Fruit fly (Drosophila melanogaster) whole organism, embryonic: ENCODE results near the gene CG44270.

Experiments used
- CG12744 ChIP-seq: fragments of 200-800 bp; sonication (Bioruptor generic); optimal IDR thresholded peaks from 2 replicates; lab custom pipeline; 2016; ENCODE audit warnings: missing biosample characterization, missing genetic modification characterization
- Fer1 ChIP-seq: fragments of 200-800 bp; sonication (Bioruptor generic); optimal IDR thresholded peaks from 2 replicates; lab custom pipeline; 2017; ENCODE audit warnings: missing biosample characterization, mild to moderate bottlenecking, missing genetic modification characterization

DNA sequence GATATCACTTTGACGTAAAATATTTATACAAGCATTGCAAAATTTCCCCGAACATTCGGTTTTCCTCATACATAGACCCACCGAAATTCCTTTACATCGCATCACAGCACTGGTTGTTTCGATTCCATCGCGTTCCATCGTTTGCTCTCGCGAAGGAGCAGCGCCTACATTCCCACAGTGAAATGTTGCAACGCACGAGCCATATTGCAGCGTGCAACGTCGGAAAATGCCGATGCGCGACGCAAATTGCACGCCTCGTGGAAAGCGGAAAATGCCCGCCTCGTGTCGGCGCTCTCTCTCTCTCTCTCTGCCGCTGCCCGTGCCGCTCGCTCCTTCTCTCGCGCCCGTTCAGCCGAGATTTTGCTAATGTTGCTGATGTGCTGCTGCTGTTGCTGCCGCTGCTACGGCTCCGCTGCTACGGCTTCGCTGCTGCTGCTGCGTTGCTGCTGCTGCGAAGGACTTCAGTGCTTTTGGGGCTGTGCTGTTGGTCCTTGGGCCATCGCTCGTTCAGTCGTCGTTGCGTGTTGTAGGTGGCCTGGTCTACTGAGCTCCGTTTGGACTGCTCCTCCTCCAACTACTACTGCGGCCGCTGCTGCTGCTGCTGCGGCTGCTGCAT is 31.0 kb downstream of the CG44270 start:
- TF ChIP-seq Fer1 (GFP tag; lab: Kevin White, UChicago), result no peak
- no peak for TF ChIP-seq CG12744
